Fruit fly (Drosophila melanogaster) whole organism, prepupa: ENCODE measurements around the gene me31B.

Experiments used
- CG31627 ChIP-seq: fragments of 200-800 bp; sonication (Bioruptor generic); optimal IDR thresholded peaks from 3 replicates; lab custom pipeline; 2016; ENCODE audit warnings: missing biosample characterization, missing genetic modification characterization
- Gug ChIP-seq: fragments of 200-800 bp; sonication (Bioruptor generic); IDR thresholded peaks from 2 replicates; pipeline ENCODE4 v1.3.6; 2022; ENCODE audit warnings: missing biosample characterization, missing genetic modification characterization

- TF ChIP-seq Gug (GFP tag; lab: Robert Waterston, UW), result no peak
- no peak for TF ChIP-seq CG31627 (GFP tag; lab: Kevin White, UChicago)
Measured at dm6 chr2L:10231510-10231909, 7.6 kb upstream of the me31B start, which contains the start of gene ova.
